Fruit fly (Drosophila melanogaster) whole organism, embryonic: ENCODE measurements around the gene CG31816.

Experiments used
- Abd-B ChIP-seq: fragments of 200-800 bp; sonication (Bioruptor generic); optimal IDR thresholded peaks from 2 replicates; lab custom pipeline; 2018; ENCODE audit warnings: missing biosample characterization, mild to moderate bottlenecking, missing genetic modification characterization, moderate library complexity
- Ada2b ChIP-seq: fragments of 200-800 bp; sonication (Bioruptor generic); IDR thresholded peaks from 2 replicates; pipeline ENCODE4 v1.3.6; 2022; ENCODE audit warnings: missing biosample characterization, missing genetic modification characterization
- Aef1 ChIP-seq: fragments of 200-800 bp; sonication (Bioruptor generic); IDR thresholded peaks from 3 replicates; pipeline ENCODE4 v1.3.6; 2022; ENCODE audit warnings: missing biosample characterization, missing genetic modification characterization
- Blimp-1 ChIP-seq: fragments of 200-800 bp; sonication (Bioruptor generic); optimal IDR thresholded peaks from 3 replicates; lab custom pipeline; 2018; ENCODE audit warnings: missing biosample characterization, missing genetic modification characterization, mild to moderate bottlenecking, moderate library complexity, missing genetic modification reagents
- CG12104 ChIP-seq: fragments of 200-800 bp; sonication (Bioruptor generic); optimal IDR thresholded peaks from 3 replicates; lab custom pipeline; 2016; ENCODE audit warnings: missing biosample characterization, missing genetic modification characterization
- CG12236 ChIP-seq: fragments of 200-800 bp; sonication (Bioruptor generic); optimal IDR thresholded peaks from 2 replicates; lab custom pipeline; 2016; ENCODE audit warnings: missing biosample characterization, missing genetic modification characterization
- CG13775 ChIP-seq: fragments of 200-800 bp; sonication (Bioruptor generic); optimal IDR thresholded peaks from 3 replicates; lab custom pipeline; 2017; ENCODE audit warnings: missing biosample characterization, mild to moderate bottlenecking, missing genetic modification characterization
- CG17385 ChIP-seq: fragments of 200-800 bp; sonication (Bioruptor generic); optimal IDR thresholded peaks from 3 replicates; lab custom pipeline; 2018; ENCODE audit warnings: missing biosample characterization, mild to moderate bottlenecking, missing genetic modification characterization
- CG18619 ChIP-seq: fragments of 200-800 bp; sonication (Bioruptor generic); optimal IDR thresholded peaks from 3 replicates; lab custom pipeline; 2017; ENCODE audit warnings: missing biosample characterization, mild to moderate bottlenecking, missing genetic modification characterization
- CG18764 ChIP-seq: fragments of 200-800 bp; sonication (Bioruptor generic); optimal IDR thresholded peaks from 3 replicates; lab custom pipeline; 2016; ENCODE audit warnings: missing biosample characterization, missing genetic modification characterization
- CG30431 ChIP-seq: fragments of 200-800 bp; sonication (Bioruptor generic); optimal IDR thresholded peaks from 2 replicates; lab custom pipeline; 2017; ENCODE audit warnings: missing biosample characterization, missing genetic modification characterization
- CG31365 ChIP-seq: fragments of 200-800 bp; sonication (Bioruptor generic); optimal IDR thresholded peaks from 2 replicates; lab custom pipeline; 2018; ENCODE audit warnings: missing biosample characterization, mild to moderate bottlenecking, missing genetic modification characterization
- CG34376 ChIP-seq: fragments of 200-800 bp; sonication (Bioruptor generic); optimal IDR thresholded peaks from 2 replicates; lab custom pipeline; 2018; ENCODE audit warnings: missing biosample characterization, mild to moderate bottlenecking, missing genetic modification characterization
- CG3838 ChIP-seq: fragments of 200-800 bp; sonication (Bioruptor generic); optimal IDR thresholded peaks from 3 replicates; lab custom pipeline; 2016; ENCODE audit warnings: missing biosample characterization, missing genetic modification characterization
- CG42726 ChIP-seq: fragments of 200-800 bp; sonication (Bioruptor generic); IDR thresholded peaks from 2 replicates; pipeline ENCODE4 v1.3.6; 2022; ENCODE audit warnings: missing biosample characterization, missing genetic modification characterization; ENCODE audit not compliant: partially characterized antibody
- CG4617 ChIP-seq: fragments of 200-800 bp; sonication (Bioruptor generic); optimal IDR thresholded peaks from 3 replicates; lab custom pipeline; 2016; ENCODE audit warnings: missing biosample characterization, missing genetic modification characterization, borderline replicate concordance
- CG5245 ChIP-seq: fragments of 200-800 bp; sonication (Bioruptor generic); optimal IDR thresholded peaks from 3 replicates; lab custom pipeline; 2016; ENCODE audit warnings: missing biosample characterization, missing genetic modification characterization
- CG6683 ChIP-seq: fragments of 200-800 bp; sonication (Bioruptor generic); optimal IDR thresholded peaks from 2 replicates; lab custom pipeline; 2017; ENCODE audit warnings: missing biosample characterization, mild to moderate bottlenecking, missing genetic modification characterization, missing genetic modification reagents
- CG7963 ChIP-seq: fragments of 200-800 bp; sonication (Bioruptor generic); IDR thresholded peaks from 3 replicates; pipeline ENCODE4 v1.3.6; 2022; ENCODE audit warnings: missing biosample characterization, missing genetic modification characterization; ENCODE audit not compliant: partially characterized antibody
- CG9437 ChIP-seq: fragments of 200-800 bp; sonication (Bioruptor generic); optimal IDR thresholded peaks from 2 replicates; lab custom pipeline; 2018; ENCODE audit warnings: missing biosample characterization, mild to moderate bottlenecking, missing genetic modification characterization
- CTCF ChIP-seq: fragments of 200-800 bp; sonication (Bioruptor generic); optimal IDR thresholded peaks from 2 replicates; lab custom pipeline; 2017; ENCODE audit warnings: missing biosample characterization, mild to moderate bottlenecking, missing genetic modification characterization, moderate library complexity
- HLH3B ChIP-seq: fragments of 200-800 bp; sonication (Bioruptor generic); IDR thresholded peaks from 2 replicates; pipeline ENCODE4 v1.3.6; 2022; ENCODE audit warnings: missing biosample characterization, missing genetic modification characterization
- HmgZ ChIP-seq: fragments of 200-800 bp; sonication (Bioruptor generic); optimal IDR thresholded peaks from 2 replicates; lab custom pipeline; 2018; ENCODE audit warnings: missing biosample characterization, mild to moderate bottlenecking, missing genetic modification characterization
- Med ChIP-seq: fragments of 200-800 bp; sonication (Bioruptor generic); peaks from one replicate; lab custom pipeline; 2016; ENCODE audit warnings: missing biosample characterization, missing genetic modification characterization, mild to moderate bottlenecking, inconsistent platforms, moderate library complexity
- Mes4 ChIP-seq: fragments of 200-800 bp; sonication (Bioruptor generic); optimal IDR thresholded peaks from 2 replicates; lab custom pipeline; 2016; ENCODE audit warnings: missing biosample characterization, missing genetic modification characterization
- NC2β ChIP-seq: fragments of 200-800 bp; sonication (Bioruptor generic); optimal IDR thresholded peaks from 2 replicates; lab custom pipeline; 2016; ENCODE audit warnings: missing biosample characterization, missing genetic modification characterization
- Optix ChIP-seq: fragments of 200-800 bp; sonication (Bioruptor generic); IDR thresholded peaks from 3 replicates; pipeline ENCODE4 v1.3.6; 2022; ENCODE audit warnings: missing biosample characterization, missing genetic modification characterization
- Poxn ChIP-seq: fragments of 200-800 bp; sonication (Bioruptor generic); IDR thresholded peaks from 2 replicates; pipeline ENCODE4 v1.3.6; 2022; ENCODE audit warnings: missing biosample characterization, missing genetic modification characterization
- Rfx ChIP-seq: fragments of 200-800 bp; sonication (Bioruptor generic); IDR thresholded peaks from 2 replicates; pipeline ENCODE4 v1.3.6; 2022; ENCODE audit warnings: missing biosample characterization, missing genetic modification characterization
- Side ChIP-seq: fragments of 200-800 bp; sonication (Bioruptor generic); optimal IDR thresholded peaks from 2 replicates; lab custom pipeline; 2016; ENCODE audit warnings: missing biosample characterization, missing genetic modification characterization
- Sin3A ChIP-seq: fragments of >200 bp; optimal IDR thresholded peaks from 2 replicates; lab custom pipeline; 2018
- Sox100B ChIP-seq: fragments of 200-800 bp; sonication (Bioruptor generic); optimal IDR thresholded peaks from 3 replicates; lab custom pipeline; 2018; ENCODE audit warnings: missing biosample characterization, mild to moderate bottlenecking, missing genetic modification characterization
- Xrp1 ChIP-seq: fragments of 200-800 bp; sonication (Bioruptor generic); IDR thresholded peaks from 2 replicates; pipeline ENCODE4 v1.3.6; 2022; ENCODE audit warnings: missing biosample characterization, missing genetic modification characterization
- aop ChIP-seq: fragments of 200-800 bp; sonication (Bioruptor generic); IDR thresholded peaks from 2 replicates; pipeline ENCODE4 v1.3.6; 2022; ENCODE audit warnings: missing biosample characterization, missing genetic modification characterization
- ap ChIP-seq: fragments of 200-800 bp; sonication (Bioruptor generic); IDR thresholded peaks from 2 replicates; pipeline ENCODE4 v1.3.6; 2022; ENCODE audit warnings: missing biosample characterization, missing genetic modification characterization
- corto ChIP-seq: fragments of 200-800 bp; sonication (Bioruptor generic); optimal IDR thresholded peaks from 2 replicates; lab custom pipeline; 2016; ENCODE audit warnings: missing biosample characterization, mild to moderate bottlenecking, missing genetic modification characterization, moderate library complexity
- crol ChIP-seq: fragments of 200-800 bp; sonication (Bioruptor generic); IDR thresholded peaks from 2 replicates; pipeline ENCODE4 v1.3.6; 2022; ENCODE audit warnings: missing biosample characterization, missing genetic modification characterization
- en ChIP-seq: fragments of 200-800 bp; sonication (Bioruptor generic); optimal IDR thresholded peaks from 2 replicates; lab custom pipeline; 2016; ENCODE audit warnings: missing biosample characterization, missing genetic modification characterization
- esg ChIP-seq: fragments of 200-800 bp; sonication (Bioruptor generic); conservative IDR thresholded peaks from 2 replicates; pipeline ENCODE4 v1.3.6; 2022; ENCODE audit warnings: missing biosample characterization, missing genetic modification characterization
- eve ChIP-seq, 2 experiments: fragments of >200 bp; optimal IDR thresholded peaks; 2 replicates each; lab custom pipeline; 2017; ENCODE audit warnings: missing biosample characterization in 2 of 2, missing genetic modification characterization in 2 of 2
- eyg ChIP-seq: fragments of 200-800 bp; sonication (Bioruptor generic); optimal IDR thresholded peaks from 3 replicates; lab custom pipeline; 2016; ENCODE audit warnings: missing biosample characterization, missing genetic modification characterization
- gt ChIP-seq: fragments of 200-800 bp; sonication (Bioruptor generic); IDR thresholded peaks from 2 replicates; pipeline ENCODE4 v1.3.6; 2022; ENCODE audit warnings: missing biosample characterization, missing genetic modification characterization
- h ChIP-seq: fragments of >200 bp; optimal IDR thresholded peaks from 2 replicates; lab custom pipeline; 2017
- ind ChIP-seq: fragments of 200-800 bp; sonication (Bioruptor generic); optimal IDR thresholded peaks from 3 replicates; lab custom pipeline; 2016; ENCODE audit warnings: missing biosample characterization, missing genetic modification characterization
- knrl ChIP-seq: fragments of 200-800 bp; sonication (Bioruptor generic); IDR thresholded peaks from 3 replicates; pipeline ENCODE4 v1.3.6; 2022; ENCODE audit warnings: missing biosample characterization, missing genetic modification characterization; ENCODE audit not compliant: partially characterized antibody
- lilli ChIP-seq: fragments of 200-800 bp; sonication (Bioruptor generic); optimal IDR thresholded peaks from 3 replicates; lab custom pipeline; 2016; ENCODE audit warnings: missing biosample characterization, missing genetic modification characterization
- slbo ChIP-seq: fragments of 200-800 bp; sonication (Bioruptor generic); IDR thresholded peaks from 2 replicates; pipeline ENCODE4 v1.3.6; 2022; ENCODE audit warnings: missing biosample characterization, missing genetic modification characterization
- sqz ChIP-seq: fragments of 200-800 bp; sonication (Bioruptor generic); optimal IDR thresholded peaks from 3 replicates; lab custom pipeline; 2018; ENCODE audit warnings: missing biosample characterization, mild to moderate bottlenecking, missing genetic modification characterization
- tin ChIP-seq: fragments of 200-800 bp; sonication (Bioruptor generic); optimal IDR thresholded peaks from 3 replicates; lab custom pipeline; 2016; ENCODE audit warnings: missing biosample characterization, missing genetic modification characterization
- tio ChIP-seq: fragments of 200-800 bp; sonication (Bioruptor generic); optimal IDR thresholded peaks from 2 replicates; lab custom pipeline; 2017; ENCODE audit warnings: missing biosample characterization, missing genetic modification characterization, inconsistent platforms
- trem ChIP-seq: fragments of 200-800 bp; optimal IDR thresholded peaks from 3 replicates; lab custom pipeline; 2019; ENCODE audit warnings: missing biosample characterization, mild to moderate bottlenecking, missing genetic modification characterization, moderate library complexity
- tup ChIP-seq: fragments of 200-800 bp; sonication (Bioruptor generic); optimal IDR thresholded peaks from 2 replicates; lab custom pipeline; 2016; ENCODE audit warnings: missing biosample characterization, mild to moderate bottlenecking, missing genetic modification characterization, moderate library complexity
- unc-4 ChIP-seq: fragments of 200-800 bp; sonication (Bioruptor generic); IDR thresholded peaks from 2 replicates; pipeline ENCODE4 v1.3.6; 2022; ENCODE audit warnings: missing biosample characterization, missing genetic modification characterization; ENCODE audit not compliant: partially characterized antibody

CG31816 gene

dm6 chr2L:16500469-16500868, 41.9 kb upstream of the CG31816 start (continued):
- TF ChIP-seq slbo (GFP tag; lab: Robert Waterston, UW) (peak; percentile 93), CG12236 (GFP tag; lab: Kevin White, UChicago) (peak; percentile 65), eve (GFP tag; optimal IDR thresholded peaks at IDR 0.05; lab: Kevin White, UChicago) (peak; percentile 76 to 95), CG31365 (tag; lab: Kevin White, UChicago) (peak; percentile 42), Xrp1 (GFP tag; lab: Robert Waterston, UW) (peak; percentile 97), CG18764 (peak; percentile 75), tup (peak; percentile 87), Poxn (GFP tag; lab: Robert Waterston, UW) (no peak), h (lab: Kevin White, UChicago) (no peak), Ada2b (GFP tag; lab: Robert Waterston, UW) (peak; percentile 92), Blimp-1 (peak; percentile 89), ind (GFP tag; lab: Kevin White, UChicago) (peak; percentile 85), trem (peak; percentile 58), CG42726 (GFP tag; lab: Robert Waterston, UW) (no peak), esg (GFP tag; lab: Robert Waterston, UW) (peak; percentile 93), CTCF (GFP tag; lab: Kevin White, UChicago) (peak; percentile 11), CG3838 (GFP tag; lab: Kevin White, UChicago) (peak; percentile 51), HmgZ (peak; percentile 93), eyg (GFP tag; lab: Kevin White, UChicago) (peak; percentile 44), aop (GFP tag; lab: Robert Waterston, UW) (peak; percentile 82), Abd-B (peak; percentile 81), Mes4 (GFP tag; lab: Kevin White, UChicago) (peak; percentile 72), Sox100B (GFP tag; lab: Kevin White, UChicago) (peak; percentile 78), gt (GFP tag; lab: Robert Waterston, UW) (peak; percentile 87), CG12104 (GFP tag; lab: Kevin White, UChicago) (peak; percentile 49), unc-4 (GFP tag; lab: Robert Waterston, UW) (no peak), corto (GFP tag; lab: Kevin White, UChicago) (no peak), CG13775 (GFP tag; lab: Kevin White, UChicago) (peak; percentile 85), tin (GFP tag; lab: Kevin White, UChicago) (peak; percentile 87), CG7963 (GFP tag; lab: Robert Waterston, UW) (no peak), sqz (GFP tag; lab: Kevin White, UChicago) (peak; percentile 87), Optix (GFP tag; lab: Robert Waterston, UW) (peak; percentile 90), ap (GFP tag; lab: Robert Waterston, UW) (peak; percentile 86), NC2β (peak; percentile 80), tio (peak; percentile 87), CG9437 (peak; percentile 82), HLH3B (GFP tag; lab: Robert Waterston, UW) (peak; percentile 96), crol (GFP tag; lab: Robert Waterston, UW) (peak; percentile 72), CG5245 (GFP tag; lab: Kevin White, UChicago) (peak; percentile 89), CG34376 (peak; percentile 72), Sin3A (lab: Kevin White, UChicago) (no peak), CG17385 (GFP tag; lab: Kevin White, UChicago) (peak; percentile 90), CG30431 (peak; percentile 87), CG18619 (peak; percentile 87), knrl (GFP tag; lab: Robert Waterston, UW) (no peak), CG4617 (GFP tag; lab: Kevin White, UChicago) (peak; percentile 64), Rfx (GFP tag; lab: Robert Waterston, UW) (peak; percentile 92), CG6683 (GFP tag; lab: Kevin White, UChicago) (peak; percentile 67), Med (GFP tag; lab: Kevin White, UChicago) (peak; percentile 94), Aef1 (GFP tag; lab: Robert Waterston, UW) (peak; percentile 88), en (GFP tag; lab: Kevin White, UChicago) (peak; percentile 42), lilli (GFP tag; lab: Kevin White, UChicago) (peak; percentile 91), Side (peak; percentile 92)
